Worm (Caenorhabditis elegans): ENCODE measurements around the gene C18B2.3.

ce11 chrX:3610442-3610841 lies 8.8 kb downstream of the C18B2.3 start:
- TF ChIP-seq sptf-1 (tag; optimal IDR thresholded peaks at IDR 0.05) (no peak), ama-1 (optimal IDR thresholded peaks at IDR 0.05) (no peak), pqm-1 (tag; optimal IDR thresholded peaks at IDR 0.05) (no peak), lir-3 (tag; optimal IDR thresholded peaks at IDR 0.05; ENCODE audit: poor library complexity) (no peak)

All from whole organism, L1 larva.